Fruit fly (Drosophila melanogaster) whole organism, pupa: ENCODE results near the gene Rca1.

ENCODE experiments used
- CG13204 ChIP-seq: fragments of 200-800 bp; sonication (Bioruptor generic); optimal IDR thresholded peaks from 2 replicates; lab custom pipeline; 2018; ENCODE audit warnings: missing biosample characterization, mild to moderate bottlenecking, missing genetic modification characterization, moderate library complexity
- CG14655 ChIP-seq: fragments of 200-800 bp; sonication (Bioruptor generic); optimal IDR thresholded peaks from 3 replicates; lab custom pipeline; 2017; ENCODE audit warnings: mild to moderate bottlenecking, missing biosample characterization, missing genetic modification reagents, missing genetic modification characterization
- CG32121 ChIP-seq: fragments of 200-800 bp; sonication (Bioruptor generic); IDR thresholded peaks from 2 replicates; pipeline ENCODE4 v1.3.6; 2022; ENCODE audit warnings: missing biosample characterization, missing genetic modification characterization
- CG34367 ChIP-seq: fragments of 200-800 bp; sonication (Bioruptor generic); optimal IDR thresholded peaks from 2 replicates; lab custom pipeline; 2018; ENCODE audit warnings: missing biosample characterization, mild to moderate bottlenecking, missing genetic modification characterization
- CG4496 ChIP-seq: fragments of 200-800 bp; sonication (Bioruptor generic); IDR thresholded peaks from 3 replicates; pipeline ENCODE4 v1.3.6; 2022; ENCODE audit warnings: missing biosample characterization, missing genetic modification characterization
- CG8159 ChIP-seq: fragments of 200-800 bp; sonication (Bioruptor generic); optimal IDR thresholded peaks from 3 replicates; lab custom pipeline; 2018; ENCODE audit warnings: missing biosample characterization, mild to moderate bottlenecking, missing genetic modification characterization, moderate library complexity
- CG8301 ChIP-seq: fragments of 200-800 bp; sonication (Bioruptor generic); optimal IDR thresholded peaks from 2 replicates; lab custom pipeline; 2018; ENCODE audit warnings: missing biosample characterization, mild to moderate bottlenecking, missing genetic modification characterization
- EcR ChIP-seq: fragments of 200-800 bp; sonication (Bioruptor generic); optimal IDR thresholded peaks from 3 replicates; lab custom pipeline; 2019; ENCODE audit warnings: missing biosample characterization, missing genetic modification characterization, mild to moderate bottlenecking, moderate library complexity, missing genetic modification reagents
- Pif1B ChIP-seq: fragments of 200-800 bp; sonication (Bioruptor generic); optimal IDR thresholded peaks from 3 replicates; lab custom pipeline; 2016; ENCODE audit warnings: missing biosample characterization, missing genetic modification characterization
- Snoo ChIP-seq: fragments of 200-800 bp; sonication (Bioruptor generic); optimal IDR thresholded peaks from 3 replicates; lab custom pipeline; 2017; ENCODE audit warnings: missing biosample characterization, mild to moderate bottlenecking, missing genetic modification characterization, inconsistent platforms
- gl ChIP-seq: fragments of 200-800 bp; sonication (Bioruptor generic); optimal IDR thresholded peaks from 2 replicates; lab custom pipeline; 2018; ENCODE audit warnings: missing biosample characterization, mild to moderate bottlenecking, missing genetic modification characterization

dm6 chr2L:6822044-6822443 lies 30.1 kb upstream of the Rca1 start:
- no peak for TF ChIP-seq Snoo (tag; lab: Kevin White, UChicago)
- TF ChIP-seq CG13204: no peak
- TF ChIP-seq gl (tag; lab: Kevin White, UChicago): no peak
- TF ChIP-seq CG4496 (GFP tag; lab: Robert Waterston, UW): no peak
- TF ChIP-seq Pif1B (GFP tag; lab: Kevin White, UChicago): no peak
- TF ChIP-seq CG14655 (GFP tag; lab: Kevin White, UChicago): no peak
- TF ChIP-seq CG8301 (tag; lab: Kevin White, UChicago): no peak
- TF ChIP-seq CG8159 (tag; lab: Kevin White, UChicago): no peak
- TF ChIP-seq CG32121: no peak
- TF ChIP-seq CG34367 (tag; lab: Kevin White, UChicago): no peak
- no peak for TF ChIP-seq EcR
